Worm (Caenorhabditis elegans) whole organism, young adult: ENCODE results near the gene K07C5.9.

Source experiments
- D2030.7 ChIP-seq: fragments of 200-800 bp; sonication (Bioruptor generic); IDR thresholded peaks from 2 replicates; pipeline ENCODE4 v1.3.6; 2022; ENCODE audit warnings: missing genetic modification reagents, missing genetic modification characterization, missing compliant biosample characterization
- Y53F4B.3 ChIP-seq: fragments of 200-800 bp; sonication (Bioruptor generic); IDR thresholded peaks from 2 replicates; pipeline ENCODE4 v1.3.6; 2022; ENCODE audit warnings: missing genetic modification reagents, missing genetic modification characterization, missing compliant biosample characterization
- hmg-20 ChIP-seq: fragments of 200-800 bp; sonication (Bioruptor generic); IDR thresholded peaks from 2 replicates; pipeline ENCODE4 v1.3.6; 2022; ENCODE audit warnings: missing genetic modification reagents, missing genetic modification characterization, missing compliant biosample characterization
- mcd-1 ChIP-seq: fragments of 200-800 bp; sonication (Bioruptor generic); IDR thresholded peaks from 2 replicates; pipeline ENCODE4 v1.3.6; 2022; ENCODE audit warnings: missing genetic modification reagents, missing genetic modification characterization, missing compliant biosample characterization
- nfya-2 ChIP-seq: fragments of 200-800 bp; sonication (Bioruptor generic); IDR thresholded peaks from 2 replicates; pipeline ENCODE4 v1.3.6; 2022; ENCODE audit warnings: missing genetic modification reagents, missing genetic modification characterization, missing compliant biosample characterization
- nfyb-1 ChIP-seq: fragments of 200-800 bp; sonication (Bioruptor generic); IDR thresholded peaks from 2 replicates; pipeline ENCODE4 v1.3.6; 2022; ENCODE audit warnings: missing genetic modification reagents, missing genetic modification characterization, missing compliant biosample characterization
- nhr-120 ChIP-seq: fragments of 200-800 bp; sonication (Bioruptor generic); IDR thresholded peaks from 2 replicates; pipeline ENCODE4 v1.3.6; 2022; ENCODE audit warnings: missing genetic modification characterization, missing compliant biosample characterization
- nhr-80 ChIP-seq: sonication (generic microtip); optimal IDR thresholded peaks from 2 replicates; lab custom pipeline; 2016; ENCODE audit warnings: missing genetic modification characterization, missing compliant biosample characterization
- pha-4 ChIP-seq: fragments of 150-350 bp; sonication (generic microtip); optimal IDR thresholded peaks from 2 replicates; lab custom pipeline; 2014; ENCODE audit warnings: missing biosample characterization, missing genetic modification reagents, missing genetic modification characterization
- snpc-4 ChIP-seq, 5 experiments: fragments of 150-350 bp in 1 of 5; sonication (generic microtip) in 4 of 5; optimal IDR thresholded peaks; 2 replicates each; lab custom pipeline; 2014 to 2018; ENCODE audit warnings: missing genetic modification characterization in 5 of 5, missing biosample characterization in 3 of 5, antibody characterized with exemption in 2 of 5, mild to moderate bottlenecking in 2 of 5, missing compliant biosample characterization in 2 of 5, missing genotype in 2 of 5, moderate library complexity in 2 of 5, missing genetic modification reagents in 1 of 5
- unc-62 ChIP-seq: fragments of 150-350 bp; optimal IDR thresholded peaks from 2 replicates; lab custom pipeline; 2014; ENCODE audit warnings: missing biosample characterization, missing genetic modification reagents, missing genetic modification characterization

DNA sequence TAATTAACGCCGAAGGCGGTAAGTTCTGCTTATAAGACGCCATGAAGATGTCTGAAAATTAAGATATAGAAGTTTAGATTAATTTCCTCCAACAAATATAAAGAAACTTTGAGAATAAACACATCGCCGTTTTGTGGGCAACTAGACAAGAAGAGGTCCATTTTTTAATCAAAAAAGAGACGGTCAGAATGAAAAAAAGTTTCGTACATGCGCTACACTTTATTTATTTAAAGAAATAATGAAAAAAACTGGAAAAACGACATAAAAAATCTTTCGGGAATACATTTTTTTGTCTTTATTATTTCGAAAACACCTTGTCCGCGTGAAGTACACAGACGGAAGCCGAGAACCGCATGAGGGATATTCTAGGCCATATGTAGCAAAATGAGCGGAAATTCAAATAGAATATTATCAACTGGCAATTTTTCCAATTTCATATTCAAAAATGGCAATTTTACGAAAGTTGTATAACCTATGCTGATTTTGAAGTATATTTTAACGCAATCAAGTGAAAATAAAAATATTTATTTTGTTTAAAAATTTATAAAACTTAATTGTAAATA, 5.9 kb upstream of the K07C5.9 start, which contains the start of gene sluh-7:
- no peak for TF ChIP-seq unc-62 (GFP tag; lab: Kevin White, UChicago)
- TF ChIP-seq nhr-120 (GFP tag; lab: Robert Waterston, UW), result no peak
- peak; percentile 69 for TF ChIP-seq mcd-1 (GFP tag; lab: Robert Waterston, UW)
- TF ChIP-seq D2030.7 (GFP tag; lab: Robert Waterston, UW), result peak; percentile 15; the same call in 1 of the 2 replicates
- no peak for TF ChIP-seq nhr-80 (tag; lab: Kevin White, UChicago)
- no peak for TF ChIP-seq hmg-20 (GFP tag; lab: Robert Waterston, UW)
- TF ChIP-seq pha-4 (tag; lab: Kevin White, UChicago), result peak; percentile 47
- TF ChIP-seq nfya-2 (GFP tag; lab: Robert Waterston, UW), result no peak
- TF ChIP-seq Y53F4B.3 (GFP tag; lab: Robert Waterston, UW), result no peak
- no peak for TF ChIP-seq snpc-4 (GFP tag; optimal IDR thresholded peaks at IDR 0.05; lab: Kevin White, UChicago)
- TF ChIP-seq snpc-4 (tag; optimal IDR thresholded peaks at IDR 0.05; lab: Kevin White, UChicago), result peak in 3 of 4 experiments; percentile 24 to 61 (median 56)
- TF ChIP-seq nfyb-1, result no peak
